Fruit fly (Drosophila melanogaster) whole organism, adult: ENCODE results near the gene CG32686.

Experiments used
- CG11617 ChIP-seq: fragments of 200-800 bp; sonication (Bioruptor generic); optimal IDR thresholded peaks from 2 replicates; lab custom pipeline; 2017; ENCODE audit warnings: mild to moderate bottlenecking, missing biosample characterization, missing genetic modification reagents, missing genetic modification characterization
- CG12768 ChIP-seq: fragments of 200-800 bp; sonication (Bioruptor generic); optimal IDR thresholded peaks from 2 replicates; lab custom pipeline; 2017; ENCODE audit warnings: missing biosample characterization, missing genetic modification characterization, mild to moderate bottlenecking, moderate library complexity, missing genetic modification reagents
- CG14711 ChIP-seq: fragments of 200-800 bp; sonication (Bioruptor generic); optimal IDR thresholded peaks from 2 replicates; lab custom pipeline; 2018; ENCODE audit warnings: missing biosample characterization, mild to moderate bottlenecking, missing genetic modification characterization, moderate library complexity
- CG1620 ChIP-seq: fragments of 200-800 bp; sonication (Bioruptor generic); optimal IDR thresholded peaks from 2 replicates; lab custom pipeline; 2016; ENCODE audit warnings: missing biosample characterization, missing genetic modification characterization
- CG33017 ChIP-seq: fragments of 200-800 bp; sonication (Bioruptor generic); optimal IDR thresholded peaks from 2 replicates; lab custom pipeline; 2018; ENCODE audit warnings: missing biosample characterization, mild to moderate bottlenecking, missing genetic modification characterization, moderate library complexity
- CG5204 ChIP-seq: fragments of 200-800 bp; sonication (Bioruptor generic); optimal IDR thresholded peaks from 2 replicates; lab custom pipeline; 2016; ENCODE audit warnings: missing biosample characterization, missing genetic modification characterization
- CG7045 ChIP-seq: fragments of 200-800 bp; sonication (Bioruptor generic); optimal IDR thresholded peaks from 2 replicates; lab custom pipeline; 2017; ENCODE audit warnings: missing biosample characterization, mild to moderate bottlenecking, missing genetic modification characterization
- CG7101 ChIP-seq: fragments of 200-800 bp; sonication (Bioruptor generic); optimal IDR thresholded peaks from 2 replicates; lab custom pipeline; 2018; ENCODE audit warnings: missing biosample characterization, mild to moderate bottlenecking, missing genetic modification characterization, moderate library complexity
- Clk ChIP-seq: fragments of 200-800 bp; sonication (Bioruptor generic); optimal IDR thresholded peaks from 2 replicates; lab custom pipeline; 2017; ENCODE audit warnings: missing biosample characterization, missing genetic modification characterization
- Crg-1 ChIP-seq: fragments of 200-800 bp; sonication (Bioruptor generic); optimal IDR thresholded peaks from 2 replicates; lab custom pipeline; 2016; ENCODE audit warnings: missing biosample characterization, missing genetic modification characterization
- Hr96 ChIP-seq: fragments of 200-800 bp; sonication (Bioruptor generic); optimal IDR thresholded peaks from 2 replicates; lab custom pipeline; 2016; ENCODE audit warnings: missing biosample characterization, missing genetic modification characterization
- Mnt ChIP-seq: fragments of 200-800 bp; sonication (Bioruptor generic); optimal IDR thresholded peaks from 2 replicates; lab custom pipeline; 2016; ENCODE audit warnings: missing biosample characterization, mild to moderate bottlenecking, missing genetic modification characterization
- bab1 ChIP-seq: fragments of 200-800 bp; sonication (Bioruptor generic); optimal IDR thresholded peaks from 3 replicates; lab custom pipeline; 2019; ENCODE audit warnings: missing biosample characterization, mild to moderate bottlenecking, missing genetic modification characterization, moderate library complexity
- cic ChIP-seq: fragments of 200-800 bp; sonication (Bioruptor generic); optimal IDR thresholded peaks from 2 replicates; lab custom pipeline; 2017; ENCODE audit warnings: missing biosample characterization, mild to moderate bottlenecking, missing genetic modification characterization, moderate library complexity
- cnc ChIP-seq, 2 experiments: fragments of >200 bp; optimal IDR thresholded peaks; 2 replicates each; lab custom pipeline; 2017
- kay ChIP-seq: fragments of 200-800 bp; sonication (Bioruptor generic); peaks from one replicate; lab custom pipeline; 2016; ENCODE audit warnings: missing biosample characterization, missing genetic modification characterization, borderline replicate concordance
- ovo ChIP-seq: fragments of 200-800 bp; sonication (Bioruptor generic); optimal IDR thresholded peaks from 2 replicates; lab custom pipeline; 2016; ENCODE audit warnings: missing biosample characterization, missing genetic modification characterization
- pad ChIP-seq: fragments of 200-800 bp; sonication (Bioruptor generic); optimal IDR thresholded peaks from 3 replicates; lab custom pipeline; 2017; ENCODE audit warnings: missing biosample characterization, missing genetic modification characterization, mild to moderate bottlenecking, moderate library complexity, missing genetic modification reagents
- tj ChIP-seq: fragments of 200-800 bp; sonication (Bioruptor generic); optimal IDR thresholded peaks from 3 replicates; lab custom pipeline; 2017; ENCODE audit warnings: missing biosample characterization, mild to moderate bottlenecking, missing genetic modification characterization, moderate library complexity
- toe ChIP-seq: fragments of 200-800 bp; sonication (Bioruptor generic); optimal IDR thresholded peaks from 2 replicates; lab custom pipeline; 2016; ENCODE audit warnings: missing biosample characterization, missing genetic modification characterization

Gene CG32686

dm6 chrX:10375216-10375615, at the start of gene CG32686, which contains the start of gene CG2898:
TSS of gene CG32686 (minus strand) at chrX:10375316.
TSS of gene CG2898 (plus strand) at chrX:10375374.
- TF ChIP-seq Hr96 (GFP tag; lab: Kevin White, UChicago): no peak
- TF ChIP-seq CG7045 (GFP tag; lab: Kevin White, UChicago): no peak
- TF ChIP-seq pad (GFP tag; lab: Kevin White, UChicago): no peak
- no peak for TF ChIP-seq CG33017 (tag; lab: Kevin White, UChicago)
- no peak for TF ChIP-seq ovo (GFP tag; lab: Kevin White, UChicago)
- no peak for TF ChIP-seq Mnt (GFP tag; lab: Kevin White, UChicago)
- TF ChIP-seq CG14711 (tag; lab: Kevin White, UChicago): no peak
- TF ChIP-seq CG7101 (tag; lab: Kevin White, UChicago): no peak
- TF ChIP-seq Clk (GFP tag; lab: Kevin White, UChicago): no peak
- no peak for TF ChIP-seq toe (GFP tag; lab: Kevin White, UChicago)
- no peak for TF ChIP-seq bab1 (GFP tag; lab: Kevin White, UChicago)

- TF ChIP-seq ovo (GFP tag; lab: Kevin White, UChicago) (no peak), toe (GFP tag; lab: Kevin White, UChicago) (no peak), CG14711 (tag; lab: Kevin White, UChicago) (no peak), Hr96 (GFP tag; lab: Kevin White, UChicago) (no peak), Clk (GFP tag; lab: Kevin White, UChicago) (no peak), CG12768 (GFP tag; lab: Kevin White, UChicago) (no peak), CG11617 (no peak), CG7101 (tag; lab: Kevin White, UChicago) (no peak), CG33017 (tag; lab: Kevin White, UChicago) (no peak), CG1620 (GFP tag; lab: Kevin White, UChicago) (no peak), CG7045 (GFP tag; lab: Kevin White, UChicago) (no peak), cnc (optimal IDR thresholded peaks at IDR 0.05; lab: Kevin White, UChicago) (no peak), CG5204 (GFP tag; lab: Kevin White, UChicago) (no peak), Crg-1 (GFP tag; lab: Kevin White, UChicago) (no peak)
Observed at dm6 chrX:10417129-10417528, 42.0 kb upstream of the CG32686 start, which contains the start of gene RabX2. TSS of gene RabX2 (plus strand) at chrX:10417429.

dm6 chrX:10398959-10399358, 23.8 kb upstream of the CG32686 start:
- no peak for TF ChIP-seq ovo (GFP tag; lab: Kevin White, UChicago)
- no peak for TF ChIP-seq Clk (GFP tag; lab: Kevin White, UChicago)
- no peak for TF ChIP-seq CG14711 (tag; lab: Kevin White, UChicago)
- TF ChIP-seq cnc (optimal IDR thresholded peaks at IDR 0.05; lab: Kevin White, UChicago): no peak
- TF ChIP-seq Hr96 (GFP tag; lab: Kevin White, UChicago): no peak
- TF ChIP-seq tj (GFP tag; lab: Kevin White, UChicago): no peak
- TF ChIP-seq kay (GFP tag; lab: Kevin White, UChicago): no peak

- TF ChIP-seq kay (GFP tag; lab: Kevin White, UChicago) (peak; percentile 67), pad (GFP tag; lab: Kevin White, UChicago) (no peak)
Observed at dm6 chrX:10397514-10398133, 22.5 kb upstream of the CG32686 start.

- TF ChIP-seq CG1620 (GFP tag; lab: Kevin White, UChicago) (no peak), CG7101 (tag; lab: Kevin White, UChicago) (no peak), kay (GFP tag; lab: Kevin White, UChicago) (no peak), Crg-1 (GFP tag; lab: Kevin White, UChicago) (no peak), pad (GFP tag; lab: Kevin White, UChicago) (no peak), ovo (GFP tag; lab: Kevin White, UChicago) (no peak), CG11617 (no peak), bab1 (GFP tag; lab: Kevin White, UChicago) (no peak), cic (GFP tag; lab: Kevin White, UChicago) (no peak), tj (GFP tag; lab: Kevin White, UChicago) (no peak), cnc (optimal IDR thresholded peaks at IDR 0.05; lab: Kevin White, UChicago) (no peak), Clk (GFP tag; lab: Kevin White, UChicago) (no peak), toe (GFP tag; lab: Kevin White, UChicago) (no peak), CG14711 (tag; lab: Kevin White, UChicago) (no peak)
Observed at dm6 chrX:10396832-10397231, 21.7 kb upstream of the CG32686 start.

dm6 chrX:10387672-10388071, 12.6 kb upstream of the CG32686 start:
- no peak for TF ChIP-seq CG5204 (GFP tag; lab: Kevin White, UChicago)
- TF ChIP-seq Mnt (GFP tag; lab: Kevin White, UChicago): no peak
- peak; percentile 13 for TF ChIP-seq CG7101 (tag; lab: Kevin White, UChicago)
- TF ChIP-seq bab1 (GFP tag; lab: Kevin White, UChicago): peak; percentile 2
- no peak for TF ChIP-seq CG11617
- TF ChIP-seq CG14711 (tag; lab: Kevin White, UChicago): peak; percentile 20
